Worm (Caenorhabditis elegans) whole organism, young adult: ENCODE measurements around the gene T12A7.6.

Experiments used
- C06A6.2 ChIP-seq: fragments of 200-800 bp; sonication (Bioruptor generic); conservative IDR thresholded peaks from 2 replicates; pipeline ENCODE4 v1.3.6; 2022; ENCODE audit warnings: missing genetic modification characterization, missing compliant biosample characterization
- D2030.7 ChIP-seq: fragments of 200-800 bp; sonication (Bioruptor generic); IDR thresholded peaks from 2 replicates; pipeline ENCODE4 v1.3.6; 2022; ENCODE audit warnings: missing genetic modification reagents, missing genetic modification characterization, missing compliant biosample characterization
- F37B4.10 ChIP-seq: fragments of 200-800 bp; sonication (Bioruptor generic); IDR thresholded peaks from 2 replicates; pipeline ENCODE4 v1.3.6; 2022; ENCODE audit warnings: missing genetic modification characterization, missing compliant biosample characterization
- F52B5.7 ChIP-seq: sonication (generic microtip); optimal IDR thresholded peaks from 2 replicates; lab custom pipeline; 2016; ENCODE audit warnings: mild to moderate bottlenecking, missing genetic modification characterization, missing compliant biosample characterization
- K11D2.4 ChIP-seq: fragments of 200-800 bp; sonication (Bioruptor generic); IDR thresholded peaks from 2 replicates; pipeline ENCODE4 v1.3.6; 2022; ENCODE audit warnings: missing genetic modification reagents, missing genetic modification characterization, missing compliant biosample characterization
- K12H6.12 ChIP-seq: fragments of 200-800 bp; sonication (Bioruptor generic); optimal IDR thresholded peaks from 2 replicates; lab custom pipeline; 2018; ENCODE audit warnings: mild to moderate bottlenecking, missing genetic modification characterization, missing compliant biosample characterization
- attf-6 ChIP-seq: fragments of 200-800 bp; sonication (Bioruptor generic); IDR thresholded peaks from 2 replicates; pipeline ENCODE4 v1.3.6; 2022; ENCODE audit warnings: missing genetic modification reagents, missing genetic modification characterization, missing compliant biosample characterization
- bed-1 ChIP-seq: fragments of 200-800 bp; sonication (Bioruptor generic); IDR thresholded peaks from 2 replicates; pipeline ENCODE4 v1.3.6; 2022; ENCODE audit warnings: missing genetic modification reagents, missing genetic modification characterization, missing compliant biosample characterization
- die-1 ChIP-seq: sonication (generic microtip); optimal IDR thresholded peaks from 2 replicates; lab custom pipeline; 2016; ENCODE audit warnings: missing genotype, mild to moderate bottlenecking, missing genetic modification characterization, missing compliant biosample characterization
- egl-18 ChIP-seq: fragments of 200-800 bp; sonication (Bioruptor generic); IDR thresholded peaks from 2 replicates; pipeline ENCODE4 v1.3.6; 2022; ENCODE audit warnings: missing genetic modification reagents, missing genetic modification characterization, missing compliant biosample characterization
- egl-44 ChIP-seq: fragments of 200-800 bp; sonication (Bioruptor generic); IDR thresholded peaks from 2 replicates; pipeline ENCODE4 v1.3.6; 2022; ENCODE audit warnings: missing genetic modification reagents, missing genetic modification characterization, missing compliant biosample characterization
- fkh-3 ChIP-seq: sonication (generic microtip); optimal IDR thresholded peaks from 2 replicates; lab custom pipeline; 2016; ENCODE audit warnings: mild to moderate bottlenecking, missing genetic modification characterization, missing compliant biosample characterization
- him-1 ChIP-seq: sonication (generic microtip); optimal IDR thresholded peaks from 2 replicates; lab custom pipeline; 2016; ENCODE audit warnings: missing genotype, missing genetic modification reagents, missing genetic modification characterization, missing compliant biosample characterization
- hmg-1.2 ChIP-seq: fragments of 200-800 bp; sonication (Bioruptor generic); IDR thresholded peaks from 2 replicates; pipeline ENCODE4 v1.3.6; 2022; ENCODE audit warnings: missing genetic modification reagents, missing genetic modification characterization, missing compliant biosample characterization
- hmg-20 ChIP-seq: fragments of 200-800 bp; sonication (Bioruptor generic); IDR thresholded peaks from 2 replicates; pipeline ENCODE4 v1.3.6; 2022; ENCODE audit warnings: missing genetic modification reagents, missing genetic modification characterization, missing compliant biosample characterization
- lag-1 ChIP-seq: fragments of 200-800 bp; sonication (Bioruptor generic); IDR thresholded peaks from 2 replicates; pipeline ENCODE4 v1.3.6; 2022; ENCODE audit warnings: missing genetic modification reagents, missing genetic modification characterization, missing compliant biosample characterization
- lin-35 ChIP-seq, 3 experiments: fragments of 150-350 bp in 2 of 3; sonication (generic microtip) in 1 of 3; optimal IDR thresholded peaks; 2 replicates each; lab custom pipeline; 2014 to 2018; ENCODE audit warnings: missing biosample characterization in 3 of 3, missing genetic modification characterization in 3 of 3, missing genetic modification reagents in 3 of 3
- lir-1 ChIP-seq: fragments of 200-800 bp; sonication (Bioruptor generic); conservative IDR thresholded peaks from 2 replicates; pipeline ENCODE4 v1.3.6; 2022; ENCODE audit warnings: missing genetic modification reagents, missing genetic modification characterization, missing compliant biosample characterization
- madf-3 ChIP-seq: fragments of 200-800 bp; sonication (Bioruptor generic); IDR thresholded peaks from 2 replicates; pipeline ENCODE4 v1.3.6; 2022; ENCODE audit warnings: missing genetic modification reagents, missing genetic modification characterization, missing compliant biosample characterization
- madf-6 ChIP-seq: fragments of 200-800 bp; sonication (Bioruptor generic); IDR thresholded peaks from 2 replicates; pipeline ENCODE4 v1.3.6; 2022; ENCODE audit warnings: missing genetic modification reagents, missing genetic modification characterization, missing compliant biosample characterization
- nhr-80 ChIP-seq: sonication (generic microtip); optimal IDR thresholded peaks from 2 replicates; lab custom pipeline; 2016; ENCODE audit warnings: missing genetic modification characterization, missing compliant biosample characterization
- rcor-1 ChIP-seq: fragments of 200-800 bp; sonication (Bioruptor generic); IDR thresholded peaks from 2 replicates; pipeline ENCODE4 v1.3.6; 2022; ENCODE audit warnings: missing genetic modification reagents, missing genetic modification characterization, missing compliant biosample characterization
- zfh-2 ChIP-seq: fragments of 200-800 bp; sonication (Bioruptor generic); conservative IDR thresholded peaks from 2 replicates; pipeline ENCODE4 v1.3.6; 2022; ENCODE audit warnings: missing genetic modification reagents, missing genetic modification characterization, missing compliant biosample characterization
- ztf-18 ChIP-seq: sonication (generic microtip); optimal IDR thresholded peaks from 2 replicates; lab custom pipeline; 2016; ENCODE audit warnings: missing genotype, mild to moderate bottlenecking, missing genetic modification characterization, missing compliant biosample characterization
- ztf-28 ChIP-seq: fragments of 200-800 bp; sonication (Bioruptor generic); IDR thresholded peaks from 2 replicates; pipeline ENCODE4 v1.3.6; 2022; ENCODE audit warnings: missing genetic modification reagents, missing genetic modification characterization, missing compliant biosample characterization
- ztf-6 ChIP-seq: fragments of 200-800 bp; sonication (Bioruptor generic); IDR thresholded peaks from 2 replicates; pipeline ENCODE4 v1.3.6; 2022; ENCODE audit warnings: missing genetic modification reagents, missing genetic modification characterization, missing compliant biosample characterization

The T12A7.6 gene

ce11 chrIV:11760700-11761459, 11.9 kb downstream of the T12A7.6 start, which contains the start of gene T12A7.2:
Gene T12A7.2 (minus strand): TSS chrIV:11761111.
- TF ChIP-seq nhr-80 (tag; lab: Kevin White, UChicago) (peak; percentile 28), K12H6.12 (peak; percentile 9), egl-18 (GFP tag; lab: Robert Waterston, UW) (no peak), lin-35 (GFP tag; optimal IDR thresholded peaks at IDR 0.05; lab: Kevin White, UChicago) (peak in 1 of 3 experiments; percentile 23), ztf-18 (tag; lab: Kevin White, UChicago) (no peak), hmg-1.2 (GFP tag; lab: Robert Waterston, UW) (peak; percentile 30; the same call in 1 of the 2 replicates)

- TF ChIP-seq K12H6.12 (peak; percentile 1), K11D2.4 (GFP tag; lab: Robert Waterston, UW) (peak; percentile 43; the same call in 1 of the 2 replicates), lir-1 (GFP tag; lab: Robert Waterston, UW) (no peak)
Observed at ce11 chrIV:11765507-11765906, 16.5 kb downstream of the T12A7.6 start.

- peak; percentile 24 for TF ChIP-seq nhr-80 (tag; lab: Kevin White, UChicago)
- no peak for TF ChIP-seq him-1 (tag; lab: Kevin White, UChicago)
- TF ChIP-seq attf-6 (GFP tag; lab: Robert Waterston, UW): no peak
Observed at ce11 chrIV:11769769-11770168, 20.7 kb downstream of the T12A7.6 start.

- TF ChIP-seq egl-44 (GFP tag; lab: Robert Waterston, UW) (no peak), nhr-80 (tag; lab: Kevin White, UChicago) (peak; percentile 57)
Observed at ce11 chrIV:11771064-11771463, 22.0 kb downstream of the T12A7.6 start.

ce11 chrIV:11772119-11772518, 23.1 kb downstream of the T12A7.6 start:
- no peak for TF ChIP-seq fkh-3
- TF ChIP-seq F37B4.10 (GFP tag; lab: Robert Waterston, UW): no peak
- no peak for TF ChIP-seq C06A6.2 (GFP tag; lab: Robert Waterston, UW)
- TF ChIP-seq bed-1: no peak
- TF ChIP-seq madf-3 (GFP tag; lab: Robert Waterston, UW): no peak
- TF ChIP-seq rcor-1: no peak

- TF ChIP-seq die-1 (tag; lab: Kevin White, UChicago) (no peak), nhr-80 (tag; lab: Kevin White, UChicago) (peak; percentile 47), ztf-6 (GFP tag; lab: Robert Waterston, UW) (no peak), D2030.7 (GFP tag; lab: Robert Waterston, UW) (no peak)
- TF ChIP-seq, all 124 proteins: peak for 1
Observed at ce11 chrIV:11773692-11774225, 24.7 kb downstream of the T12A7.6 start, which contains the start of gene lips-5. Gene lips-5 (minus strand): TSS chrIV:11773742.

ce11 chrIV:11776968-11777467, 28.0 kb downstream of the T12A7.6 start:
- TF ChIP-seq lag-1 (GFP tag; lab: Robert Waterston, UW): no peak
- no peak for TF ChIP-seq lir-1 (GFP tag; lab: Robert Waterston, UW)
- no peak for TF ChIP-seq C06A6.2 (GFP tag; lab: Robert Waterston, UW)
- TF ChIP-seq madf-6 (GFP tag; lab: Robert Waterston, UW): no peak

- TF ChIP-seq ztf-28 (GFP tag; lab: Robert Waterston, UW): no peak
- no peak for TF ChIP-seq ztf-18 (tag; lab: Kevin White, UChicago)
- TF ChIP-seq zfh-2 (GFP tag; lab: Robert Waterston, UW): no peak
- no peak for TF ChIP-seq madf-3 (GFP tag; lab: Robert Waterston, UW)
- TF ChIP-seq K11D2.4 (GFP tag; lab: Robert Waterston, UW): no peak
- no peak for TF ChIP-seq hmg-20
- TF ChIP-seq F52B5.7 (tag; lab: Kevin White, UChicago): no peak
- TF ChIP-seq die-1 (tag; lab: Kevin White, UChicago): no peak
Observed at ce11 chrIV:11779028-11779427, 30.0 kb downstream of the T12A7.6 start, which contains the start of gene lpr-2. Gene lpr-2 (plus strand): TSS chrIV:11779216.
